Worm (Caenorhabditis elegans): ENCODE measurements around the gene morc-1.

DNA sequence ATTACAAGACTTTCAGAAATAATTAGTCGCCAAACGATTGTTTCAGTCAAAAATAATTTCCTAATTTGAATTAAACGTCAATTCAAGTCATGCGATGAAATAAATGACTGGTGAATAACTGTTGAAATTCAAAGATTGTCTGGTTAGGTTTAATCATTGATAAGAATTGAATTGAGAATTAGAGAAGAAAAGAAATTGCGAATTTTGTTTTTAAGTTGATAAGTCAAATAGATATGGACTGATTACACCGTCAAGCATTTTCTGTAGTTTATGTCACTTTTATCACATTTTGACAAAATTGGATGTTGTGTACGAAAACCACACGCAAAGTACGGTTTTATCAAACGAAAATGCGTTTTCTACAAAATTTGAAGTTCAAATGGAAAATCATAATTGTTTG is 5.4 kb downstream of the morc-1 start:
- TF ChIP-seq cog-1 (tag; optimal IDR thresholded peaks at IDR 0.05): no peak
- TF ChIP-seq ref-1 (GFP tag; conservative IDR thresholded peaks at IDR 0.05): no peak
- no peak for TF ChIP-seq flt-1 (GFP tag; IDR thresholded peaks at IDR 0.05)
- TF ChIP-seq ztf-29 (GFP tag; IDR thresholded peaks at IDR 0.05): no peak
- TF ChIP-seq med-1 (GFP tag; optimal IDR thresholded peaks at IDR 0.05; ENCODE audit: insufficient read depth): no peak
- TF ChIP-seq T22C8.4 (GFP tag; IDR thresholded peaks at IDR 0.05): no peak
- no peak for TF ChIP-seq ztf-23 (GFP tag; IDR thresholded peaks at IDR 0.05)
- no peak for TF ChIP-seq klf-2 (GFP tag; conservative IDR thresholded peaks at IDR 0.05)
- no peak for TF ChIP-seq tab-1 (GFP tag; IDR thresholded peaks at IDR 0.05)
